Fruit fly (Drosophila melanogaster): ENCODE data around the gene Acp36DE.

Acp36DE gene

DNA sequence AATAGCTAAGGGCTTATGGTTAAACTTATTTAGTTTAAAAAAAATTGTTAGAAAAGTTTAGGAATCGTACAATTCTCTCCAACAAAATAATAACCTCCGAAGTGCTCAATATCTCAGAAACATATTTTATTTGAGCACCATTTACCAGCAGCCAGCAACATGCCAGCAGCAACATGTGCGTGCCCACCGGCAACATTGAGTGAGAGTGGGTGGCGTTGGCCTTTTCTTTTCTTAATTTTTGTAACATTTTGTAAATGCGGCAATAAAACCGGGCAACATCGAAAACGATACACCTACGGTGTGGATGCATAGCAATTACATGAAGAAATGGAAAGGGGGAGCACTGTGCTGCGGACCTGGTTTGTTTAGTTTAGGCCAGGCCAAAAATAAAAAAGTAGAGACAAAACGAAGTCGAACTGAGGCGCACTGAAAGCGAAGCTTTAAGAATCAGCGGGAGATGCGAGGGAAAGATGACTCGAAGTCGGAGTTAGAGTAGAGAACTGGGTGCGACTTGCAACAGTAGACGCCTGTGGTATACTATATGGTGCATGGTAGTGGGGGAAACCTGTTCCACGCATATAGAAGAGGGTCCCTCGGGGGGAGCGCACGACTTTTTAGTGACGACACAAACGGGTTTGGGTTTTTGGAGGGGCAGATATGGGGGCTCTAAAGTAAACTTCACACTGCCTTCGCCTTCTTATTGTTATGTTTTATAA is 47.1 kb downstream of the Acp36DE start:
- no peak for TF ChIP-seq h (GFP tag; optimal IDR thresholded peaks at IDR 0.05)
- TF ChIP-seq Dif (GFP tag; optimal IDR thresholded peaks at IDR 0.05; ENCODE audit: partially characterized antibody), result peak; percentile 86
- TF ChIP-seq dsf (GFP tag; optimal IDR thresholded peaks at IDR 0.05; ENCODE audit: borderline replicate concordance), result no peak
- no peak for TF ChIP-seq fru (GFP tag; optimal IDR thresholded peaks at IDR 0.05)
- TF ChIP-seq Abd-B (GFP tag; optimal IDR thresholded peaks at IDR 0.05), result no peak
- TF ChIP-seq Sp1 (GFP tag; optimal IDR thresholded peaks at IDR 0.05), result no peak
- TF ChIP-seq dl (GFP tag; optimal IDR thresholded peaks at IDR 0.05; ENCODE audit: insufficient read depth in 1 of 2, partially characterized antibody in 2 of 2), result peak in 1 of 2 experiments; percentile 74
- TF ChIP-seq HLH106 (tag; optimal IDR thresholded peaks at IDR 0.05), result no peak
- no peak for TF ChIP-seq CG32264 (GFP tag; optimal IDR thresholded peaks at IDR 0.05)
- TF ChIP-seq Jra (GFP tag; optimal IDR thresholded peaks at IDR 0.05), result no peak
- TF ChIP-seq CrebA (GFP tag; optimal IDR thresholded peaks at IDR 0.05; ENCODE audit: borderline replicate concordance), result peak; percentile 53
- TF ChIP-seq Hr78 (GFP tag; optimal IDR thresholded peaks at IDR 0.05), result no peak
- TF ChIP-seq foxo (GFP tag; optimal IDR thresholded peaks at IDR 0.05), result no peak
- no peak for TF ChIP-seq OdsH (GFP tag; optimal IDR thresholded peaks at IDR 0.05)
- peak; percentile 88 for TF ChIP-seq Vsx2 (GFP tag; optimal IDR thresholded peaks at IDR 0.05; ENCODE audit: partially characterized antibody)

- peak; percentile 49 for TF ChIP-seq tai (GFP tag; optimal IDR thresholded peaks at IDR 0.05)
- TF ChIP-seq Abd-B (GFP tag; optimal IDR thresholded peaks at IDR 0.05), result no peak
- TF ChIP-seq Hnf4 (GFP tag; optimal IDR thresholded peaks at IDR 0.05), result peak; percentile 81
- peak; percentile 62 for TF ChIP-seq sage (GFP tag; optimal IDR thresholded peaks at IDR 0.05)
- TF ChIP-seq Vsx2 (GFP tag; optimal IDR thresholded peaks at IDR 0.05; ENCODE audit: partially characterized antibody), result no peak
- no peak for TF ChIP-seq Myc (optimal IDR thresholded peaks at IDR 0.05)
- TF ChIP-seq CG32264 (GFP tag; optimal IDR thresholded peaks at IDR 0.05), result no peak
- no peak for TF ChIP-seq lola (GFP tag; optimal IDR thresholded peaks at IDR 0.05)
- peak; percentile 80 for TF ChIP-seq fru (GFP tag; optimal IDR thresholded peaks at IDR 0.05)
- no peak for TF ChIP-seq Mio (GFP tag; optimal IDR thresholded peaks at IDR 0.05)
- no peak for TF ChIP-seq jim (GFP tag; optimal IDR thresholded peaks at IDR 0.05)
- no peak for TF ChIP-seq GATAd (GFP tag; optimal IDR thresholded peaks at IDR 0.05)
- peak; percentile 34 for TF ChIP-seq sv (GFP tag; optimal IDR thresholded peaks at IDR 0.05)
- TF ChIP-seq Jra (GFP tag; optimal IDR thresholded peaks at IDR 0.05), result peak; percentile 38
- peak; percentile 77 for TF ChIP-seq h (GFP tag; optimal IDR thresholded peaks at IDR 0.05)
- no peak for TF ChIP-seq Hr83 (GFP tag; optimal IDR thresholded peaks at IDR 0.05; ENCODE audit: poor library complexity, severe bottlenecking)
- TF ChIP-seq dl (GFP tag; optimal IDR thresholded peaks at IDR 0.05; ENCODE audit: insufficient read depth in 1 of 2, partially characterized antibody in 2 of 2), result no peak
- no peak for TF ChIP-seq usp (GFP tag; optimal IDR thresholded peaks at IDR 0.05)
- TF ChIP-seq CrebA (GFP tag; optimal IDR thresholded peaks at IDR 0.05; ENCODE audit: borderline replicate concordance), result peak; percentile 27
- TF ChIP-seq Hr78 (GFP tag; optimal IDR thresholded peaks at IDR 0.05), result no peak
- TF ChIP-seq Dfd (GFP tag; optimal IDR thresholded peaks at IDR 0.05), result no peak
- no peak for TF ChIP-seq Dif (GFP tag; optimal IDR thresholded peaks at IDR 0.05; ENCODE audit: partially characterized antibody)
- TF ChIP-seq br (GFP tag; optimal IDR thresholded peaks at IDR 0.05), result peak; percentile 78
- peak; percentile 82 for TF ChIP-seq OdsH (GFP tag; optimal IDR thresholded peaks at IDR 0.05)
- TF ChIP-seq Rel (GFP tag; optimal IDR thresholded peaks at IDR 0.05), result no peak
- no peak for TF ChIP-seq Rel (tag; optimal IDR thresholded peaks at IDR 0.05)
- peak; percentile 89 for TF ChIP-seq HLH106 (tag; optimal IDR thresholded peaks at IDR 0.05)
- TF ChIP-seq dsf (GFP tag; optimal IDR thresholded peaks at IDR 0.05; ENCODE audit: borderline replicate concordance), result peak; percentile 52
- peak; percentile 63 for TF ChIP-seq dmrt93B (GFP tag; optimal IDR thresholded peaks at IDR 0.05)
- TF ChIP-seq N (GFP tag; optimal IDR thresholded peaks at IDR 0.05), result no peak
- TF ChIP-seq Sp1 (GFP tag; optimal IDR thresholded peaks at IDR 0.05), result peak; percentile 91
- TF ChIP-seq pan (optimal IDR thresholded peaks at IDR 0.05), result no peak
- peak in 1 of 2 experiments; percentile 90 for TF ChIP-seq foxo (GFP tag; optimal IDR thresholded peaks at IDR 0.05)
- peak; percentile 57 for TF ChIP-seq ey (GFP tag; optimal IDR thresholded peaks at IDR 0.05)
- peak; percentile 74 for TF ChIP-seq psq (GFP tag; optimal IDR thresholded peaks at IDR 0.05)
- TF ChIP-seq woc (GFP tag; optimal IDR thresholded peaks at IDR 0.05), result peak; percentile 21
- TF ChIP-seq CG9705 (GFP tag; optimal IDR thresholded peaks at IDR 0.05), result peak; percentile 66
- TF ChIP-seq rgr (GFP tag; optimal IDR thresholded peaks at IDR 0.05), result peak; percentile 85
- TF ChIP-seq brk (GFP tag; optimal IDR thresholded peaks at IDR 0.05), result peak; percentile 79
These were observed 48.3 kb downstream of the Acp36DE start for dm6 chr2L:18310489-18310888.
